Fruit fly (Drosophila melanogaster): Measurements from ENCODE around the gene Tti1.
A peak's percentile ranks its signal among the peaks of the same experiment; 100 is the strongest.

- TF ChIP-seq pad (GFP tag; optimal IDR thresholded peaks at IDR 0.05) = no peak
- TF ChIP-seq Hr96 (GFP tag; optimal IDR thresholded peaks at IDR 0.05) = no peak
- no peak for TF ChIP-seq ovo (GFP tag; optimal IDR thresholded peaks at IDR 0.05)
- TF ChIP-seq cic (GFP tag; optimal IDR thresholded peaks at IDR 0.05) = no peak
- TF ChIP-seq Mnt (GFP tag; optimal IDR thresholded peaks at IDR 0.05) = peak; percentile 1
- TF ChIP-seq kay (GFP tag; ENCODE audit: borderline replicate concordance) = peak; percentile 79
- TF ChIP-seq CG5204 (GFP tag; optimal IDR thresholded peaks at IDR 0.05) = no peak
- TF ChIP-seq CG12768 (GFP tag; optimal IDR thresholded peaks at IDR 0.05) = no peak
These were observed 51.9 kb downstream of the Tti1 start for dm6 chr3R:9702567-9702966.
